Fruit fly (Drosophila melanogaster) whole organism, embryonic: Measurements from ENCODE around the gene yellow-f.

Experiments
- Bgb ChIP-seq: fragments of 200-800 bp; sonication (Bioruptor generic); IDR thresholded peaks from 2 replicates; pipeline ENCODE4 v1.3.6; 2022; ENCODE audit warnings: missing biosample characterization, missing genetic modification characterization; ENCODE audit not compliant: partially characterized antibody
- C15 ChIP-seq: fragments of 200-800 bp; sonication (Bioruptor generic); IDR thresholded peaks from 3 replicates; pipeline ENCODE4 v1.3.6; 2022; ENCODE audit warnings: missing biosample characterization, missing genetic modification characterization
- CG12299 ChIP-seq: fragments of 200-800 bp; sonication (Bioruptor generic); optimal IDR thresholded peaks from 2 replicates; lab custom pipeline; 2018; ENCODE audit warnings: missing biosample characterization, mild to moderate bottlenecking, missing genetic modification characterization
- CG12391 ChIP-seq: fragments of 200-800 bp; sonication (Bioruptor generic); optimal IDR thresholded peaks from 3 replicates; lab custom pipeline; 2018; ENCODE audit warnings: missing biosample characterization, mild to moderate bottlenecking, missing genetic modification characterization, moderate library complexity
- CG14014 ChIP-seq: fragments of 200-800 bp; sonication (Bioruptor generic); IDR thresholded peaks from 2 replicates; pipeline ENCODE4 v1.3.6; 2022; ENCODE audit warnings: missing biosample characterization, missing genetic modification characterization
- CG16815 ChIP-seq: fragments of 200-800 bp; sonication (Bioruptor generic); optimal IDR thresholded peaks from 3 replicates; lab custom pipeline; 2017; ENCODE audit warnings: missing biosample characterization, mild to moderate bottlenecking, missing genetic modification characterization
- CG17186 ChIP-seq: fragments of 200-800 bp; sonication (Bioruptor generic); optimal IDR thresholded peaks from 3 replicates; lab custom pipeline; 2017; ENCODE audit warnings: missing biosample characterization, missing genetic modification reagents, missing genetic modification characterization
- CG2116 ChIP-seq: fragments of 200-800 bp; sonication (Bioruptor generic); optimal IDR thresholded peaks from 3 replicates; lab custom pipeline; 2018; ENCODE audit warnings: missing biosample characterization, mild to moderate bottlenecking, missing genetic modification characterization
- CG30020 ChIP-seq: fragments of 200-800 bp; optimal IDR thresholded peaks from 2 replicates; lab custom pipeline; 2019; ENCODE audit warnings: missing biosample characterization, mild to moderate bottlenecking, missing genetic modification characterization, moderate library complexity
- CG3847 ChIP-seq: fragments of 200-800 bp; sonication (Bioruptor generic); IDR thresholded peaks from 2 replicates; pipeline ENCODE4 v1.3.6; 2022; ENCODE audit warnings: missing biosample characterization, missing genetic modification characterization
- CG6254 ChIP-seq: fragments of 200-800 bp; sonication (Bioruptor generic); optimal IDR thresholded peaks from 3 replicates; lab custom pipeline; 2017; ENCODE audit warnings: mild to moderate bottlenecking, missing biosample characterization, missing genetic modification reagents, missing genetic modification characterization
- CG7786 ChIP-seq: fragments of 200-800 bp; sonication (Bioruptor generic); optimal IDR thresholded peaks from 2 replicates; lab custom pipeline; 2016; ENCODE audit warnings: missing biosample characterization, missing genetic modification characterization
- CG7928 ChIP-seq: fragments of 200-800 bp; sonication (Bioruptor generic); optimal IDR thresholded peaks from 2 replicates; lab custom pipeline; 2017; ENCODE audit warnings: missing biosample characterization, mild to moderate bottlenecking, missing genetic modification characterization
- CG8924 ChIP-seq: fragments of 200-800 bp; optimal IDR thresholded peaks from 3 replicates; lab custom pipeline; 2019; ENCODE audit warnings: missing biosample characterization, mild to moderate bottlenecking, missing genetic modification characterization, moderate library complexity
- CG9797 ChIP-seq: fragments of 200-800 bp; sonication (Bioruptor generic); optimal IDR thresholded peaks from 3 replicates; lab custom pipeline; 2018; ENCODE audit warnings: missing biosample characterization, mild to moderate bottlenecking, missing genetic modification characterization
- Dll ChIP-seq: fragments of 200-800 bp; sonication (Bioruptor generic); IDR thresholded peaks from 4 replicates; pipeline ENCODE4 v1.3.6; 2022; ENCODE audit warnings: missing biosample characterization, missing genetic modification characterization; ENCODE audit not compliant: partially characterized antibody
- Drgx ChIP-seq: fragments of 200-800 bp; sonication (Bioruptor generic); IDR thresholded peaks from 2 replicates; pipeline ENCODE4 v1.3.6; 2022; ENCODE audit warnings: missing biosample characterization, missing genetic modification characterization
- Fer1 ChIP-seq: fragments of 200-800 bp; sonication (Bioruptor generic); optimal IDR thresholded peaks from 2 replicates; lab custom pipeline; 2017; ENCODE audit warnings: missing biosample characterization, mild to moderate bottlenecking, missing genetic modification characterization
- H2.0 ChIP-seq: fragments of 200-800 bp; sonication (Bioruptor generic); IDR thresholded peaks from 2 replicates; pipeline ENCODE4 v1.3.6; 2022; ENCODE audit warnings: missing biosample characterization, missing genetic modification characterization
- Hey ChIP-seq: fragments of 200-800 bp; sonication (Bioruptor generic); optimal IDR thresholded peaks from 3 replicates; lab custom pipeline; 2018; ENCODE audit warnings: missing biosample characterization, mild to moderate bottlenecking, missing genetic modification characterization
- HmgZ ChIP-seq: fragments of 200-800 bp; sonication (Bioruptor generic); optimal IDR thresholded peaks from 2 replicates; lab custom pipeline; 2018; ENCODE audit warnings: missing biosample characterization, mild to moderate bottlenecking, missing genetic modification characterization
- Hr51 ChIP-seq, 2 experiments: fragments of 200-800 bp; sonication (Bioruptor generic); optimal IDR thresholded peaks; 2 replicates in 1 of 2; 3 replicates in 1 of 2; lab custom pipeline; 2016 to 2018; ENCODE audit warnings: missing biosample characterization in 2 of 2, missing genetic modification characterization in 2 of 2, mild to moderate bottlenecking in 1 of 2, moderate library complexity in 1 of 2
- Lhr ChIP-seq: fragments of 200-800 bp; sonication (Bioruptor generic); optimal IDR thresholded peaks from 3 replicates; lab custom pipeline; 2017; ENCODE audit warnings: mild to moderate bottlenecking, missing biosample characterization, missing genetic modification reagents, missing genetic modification characterization
- Myb ChIP-seq: fragments of 200-800 bp; sonication (Bioruptor generic); optimal IDR thresholded peaks from 2 replicates; lab custom pipeline; 2016; ENCODE audit warnings: missing biosample characterization, missing genetic modification characterization
- Poxn ChIP-seq: fragments of 200-800 bp; sonication (Bioruptor generic); IDR thresholded peaks from 2 replicates; pipeline ENCODE4 v1.3.6; 2022; ENCODE audit warnings: missing biosample characterization, missing genetic modification characterization
- Xrp1 ChIP-seq: fragments of 200-800 bp; sonication (Bioruptor generic); IDR thresholded peaks from 2 replicates; pipeline ENCODE4 v1.3.6; 2022; ENCODE audit warnings: missing biosample characterization, missing genetic modification characterization
- YL-1 ChIP-seq: fragments of 200-800 bp; sonication (Bioruptor generic); optimal IDR thresholded peaks from 3 replicates; lab custom pipeline; 2017; ENCODE audit warnings: missing biosample characterization, mild to moderate bottlenecking, missing genetic modification characterization
- aop ChIP-seq: fragments of 200-800 bp; sonication (Bioruptor generic); IDR thresholded peaks from 2 replicates; pipeline ENCODE4 v1.3.6; 2022; ENCODE audit warnings: missing biosample characterization, missing genetic modification characterization
- ash1 ChIP-seq: fragments of 200-800 bp; sonication (Bioruptor generic); optimal IDR thresholded peaks from 2 replicates; lab custom pipeline; 2018; ENCODE audit warnings: missing biosample characterization, mild to moderate bottlenecking, missing genetic modification characterization
- br ChIP-seq: fragments of >200 bp; optimal IDR thresholded peaks from 2 replicates; lab custom pipeline; 2017
- cato ChIP-seq: fragments of 200-800 bp; sonication (Bioruptor generic); optimal IDR thresholded peaks from 2 replicates; lab custom pipeline; 2016; ENCODE audit warnings: missing biosample characterization, missing genetic modification characterization, borderline replicate concordance
- cg ChIP-seq: fragments of 200-800 bp; sonication (Bioruptor generic); optimal IDR thresholded peaks from 3 replicates; lab custom pipeline; 2019; ENCODE audit warnings: missing biosample characterization, mild to moderate bottlenecking, missing genetic modification characterization, moderate library complexity
- ci ChIP-seq: fragments of 200-800 bp; sonication (Bioruptor generic); IDR thresholded peaks from 3 replicates; pipeline ENCODE4 v1.3.6; 2022; ENCODE audit warnings: missing biosample characterization, missing genetic modification characterization
- crol ChIP-seq: fragments of 200-800 bp; sonication (Bioruptor generic); IDR thresholded peaks from 2 replicates; pipeline ENCODE4 v1.3.6; 2022; ENCODE audit warnings: missing biosample characterization, missing genetic modification characterization
- crp ChIP-seq, 2 experiments: fragments of 200-800 bp; sonication (Bioruptor generic); optimal IDR thresholded peaks; 2 replicates in 1 of 2; 3 replicates in 1 of 2; lab custom pipeline; 2017; ENCODE audit warnings: missing biosample characterization in 2 of 2, missing genetic modification characterization in 2 of 2, mild to moderate bottlenecking in 1 of 2, moderate library complexity in 1 of 2
- eyg ChIP-seq: fragments of 200-800 bp; sonication (Bioruptor generic); optimal IDR thresholded peaks from 3 replicates; lab custom pipeline; 2016; ENCODE audit warnings: missing biosample characterization, missing genetic modification characterization
- gcm ChIP-seq: fragments of 200-800 bp; sonication (Bioruptor generic); optimal IDR thresholded peaks from 2 replicates; lab custom pipeline; 2019; ENCODE audit warnings: missing biosample characterization, mild to moderate bottlenecking, missing genetic modification characterization, moderate library complexity
- gfzf ChIP-seq: fragments of 200-800 bp; sonication (Bioruptor generic); optimal IDR thresholded peaks from 2 replicates; lab custom pipeline; 2016; ENCODE audit warnings: missing biosample characterization, mild to moderate bottlenecking, missing genetic modification characterization, moderate library complexity
- hb ChIP-seq: fragments of 200-800 bp; sonication (Bioruptor generic); IDR thresholded peaks from 3 replicates; pipeline ENCODE4 v1.3.6; 2022; ENCODE audit warnings: missing biosample characterization, missing genetic modification characterization; ENCODE audit not compliant: partially characterized antibody
- hkb ChIP-seq, 2 experiments: fragments of 200-800 bp in 1 of 2; fragments of >200 bp in 1 of 2; sonication (Bioruptor generic) in 1 of 2; IDR thresholded peaks in 1 of 2; optimal IDR thresholded peaks in 1 of 2; 2 replicates each; pipeline versions ENCODE4 v1.3.6 to Lab custom; 2017 to 2022; ENCODE audit warnings: missing biosample characterization in 1 of 2, missing genetic modification characterization in 1 of 2
- nau ChIP-seq: fragments of 200-800 bp; sonication (Bioruptor generic); optimal IDR thresholded peaks from 3 replicates; lab custom pipeline; 2017; ENCODE audit warnings: missing biosample characterization, mild to moderate bottlenecking, missing genetic modification characterization, missing genetic modification reagents
- pzg ChIP-seq: fragments of 200-800 bp; sonication (Bioruptor generic); optimal IDR thresholded peaks from 3 replicates; lab custom pipeline; 2018; ENCODE audit warnings: missing biosample characterization, mild to moderate bottlenecking, missing genetic modification characterization, moderate library complexity
- row ChIP-seq: fragments of 200-800 bp; sonication (Bioruptor generic); IDR thresholded peaks from 3 replicates; pipeline ENCODE4 v1.3.6; 2022; ENCODE audit warnings: missing biosample characterization, missing genetic modification characterization
- seq ChIP-seq: fragments of 200-800 bp; sonication (Bioruptor generic); IDR thresholded peaks from 2 replicates; pipeline ENCODE4 v1.3.6; 2022; ENCODE audit warnings: missing biosample characterization, missing genetic modification characterization
- slou ChIP-seq: fragments of 200-800 bp; sonication (Bioruptor generic); optimal IDR thresholded peaks from 3 replicates; lab custom pipeline; 2016; ENCODE audit warnings: missing biosample characterization, missing genetic modification characterization
- ssp ChIP-seq: fragments of 200-800 bp; sonication (Bioruptor generic); IDR thresholded peaks from 2 replicates; pipeline ENCODE4 v1.3.6; 2022; ENCODE audit warnings: missing biosample characterization, missing genetic modification characterization
- vfl ChIP-seq: fragments of 200-800 bp; sonication (Bioruptor generic); optimal IDR thresholded peaks from 2 replicates; lab custom pipeline; 2016; ENCODE audit warnings: missing biosample characterization, missing genetic modification characterization
- yki ChIP-seq: fragments of >200 bp; optimal IDR thresholded peaks from 3 replicates; lab custom pipeline; 2018
- zfh1 ChIP-seq: fragments of 200-800 bp; sonication (Bioruptor generic); IDR thresholded peaks from 3 replicates; pipeline ENCODE4 v1.3.6; 2022; ENCODE audit warnings: missing biosample characterization, missing genetic modification characterization

yellow-f gene

dm6 chr3R:13010905-13011620 is 18.1 kb upstream of the yellow-f start, which contains the start of gene CG8031 (continued):
- no peak for TF ChIP-seq vfl (GFP tag; lab: Kevin White, UChicago)
- no peak for TF ChIP-seq br (lab: Kevin White, UChicago)
- TF ChIP-seq Myb (GFP tag; lab: Kevin White, UChicago): peak; percentile 35
- peak; percentile 97 for TF ChIP-seq CG9797 (GFP tag; lab: Kevin White, UChicago)
- TF ChIP-seq Hey (tag; lab: Kevin White, UChicago): no peak
- TF ChIP-seq hkb (optimal IDR thresholded peaks at IDR 0.05; lab: Kevin White, UChicago): peak; percentile 24
- peak; percentile 29 for TF ChIP-seq hkb (GFP tag; IDR thresholded peaks at IDR 0.05; lab: Robert Waterston, UW)
- TF ChIP-seq CG2116 (GFP tag; lab: Kevin White, UChicago): peak; percentile 70
- TF ChIP-seq nau (GFP tag; lab: Kevin White, UChicago): no peak
- TF ChIP-seq gcm (GFP tag; lab: Kevin White, UChicago): no peak
- no peak for TF ChIP-seq Fer1
- TF ChIP-seq crp (GFP tag; optimal IDR thresholded peaks at IDR 0.05; lab: Kevin White, UChicago): peak in 1 of 2 experiments; percentile 6
- no peak for TF ChIP-seq cato (GFP tag; lab: Kevin White, UChicago)
- no peak for TF ChIP-seq CG14014 (GFP tag; lab: Robert Waterston, UW)
- no peak for TF ChIP-seq ssp (GFP tag; lab: Robert Waterston, UW)
- TF ChIP-seq CG7786 (GFP tag; lab: Kevin White, UChicago): no peak
- peak; percentile 90 for TF ChIP-seq CG7928
- TF ChIP-seq eyg (GFP tag; lab: Kevin White, UChicago): no peak
- TF ChIP-seq CG30020: peak; percentile 27
- peak; percentile 54 for TF ChIP-seq CG3847 (GFP tag; lab: Robert Waterston, UW)
- TF ChIP-seq ci (GFP tag; lab: Robert Waterston, UW): 0 out of 3 replicates have a peak, but pooled peaks have one; percentile 5
- TF ChIP-seq row (GFP tag; lab: Robert Waterston, UW): peak; percentile 38; the same call in 1 of the 3 replicates
- no peak for TF ChIP-seq Drgx (GFP tag; lab: Robert Waterston, UW)
- TF ChIP-seq zfh1 (GFP tag; lab: Robert Waterston, UW): 0 out of 3 replicates have a peak, but pooled peaks have one; percentile 16
- TF ChIP-seq pzg (GFP tag; lab: Kevin White, UChicago): peak; percentile 62
- TF ChIP-seq seq (GFP tag; lab: Robert Waterston, UW): 0 out of 2 replicates have a peak, but pooled peaks have one; percentile 9
- TF ChIP-seq Poxn (GFP tag; lab: Robert Waterston, UW): no peak
- TF ChIP-seq CG12391 (tag; lab: Kevin White, UChicago): peak; percentile 41
- TF ChIP-seq slou (GFP tag; lab: Kevin White, UChicago): no peak
- TF ChIP-seq C15 (GFP tag; lab: Robert Waterston, UW): no peak
- no peak for TF ChIP-seq HmgZ
- TF ChIP-seq CG16815 (GFP tag; lab: Kevin White, UChicago): no peak
- no peak for TF ChIP-seq CG12299 (tag; lab: Kevin White, UChicago)
- no peak for TF ChIP-seq aop
- no peak for TF ChIP-seq CG8924 (tag; lab: Kevin White, UChicago)
- no peak for TF ChIP-seq H2.0 (GFP tag; lab: Robert Waterston, UW)
- TF ChIP-seq Hr51 (GFP tag; optimal IDR thresholded peaks at IDR 0.05; lab: Kevin White, UChicago): no peak
- 0 out of 2 replicates have a peak, but pooled peaks have one; percentile 17 for TF ChIP-seq Bgb
- peak; percentile 78 for TF ChIP-seq Lhr (GFP tag; lab: Kevin White, UChicago)
- no peak for TF ChIP-seq yki
- TF ChIP-seq CG17186 (GFP tag; lab: Kevin White, UChicago): peak; percentile 52
- 0 out of 4 replicates have a peak, but pooled peaks have one; percentile 17 for TF ChIP-seq Dll (GFP tag; lab: Robert Waterston, UW)
- no peak for TF ChIP-seq CG6254
- TF ChIP-seq gfzf (GFP tag; lab: Kevin White, UChicago): peak; percentile 82
- TF ChIP-seq Xrp1 (GFP tag; lab: Robert Waterston, UW): no peak
- TF ChIP-seq cg (GFP tag; lab: Kevin White, UChicago): peak; percentile 97
- TF ChIP-seq YL-1 (GFP tag; lab: Kevin White, UChicago): peak; percentile 46
- no peak for TF ChIP-seq crol (GFP tag; lab: Robert Waterston, UW)
- TF ChIP-seq hb (GFP tag; lab: Robert Waterston, UW): no peak
- no peak for TF ChIP-seq ash1
